Fruit fly (Drosophila melanogaster) whole organism, embryonic: Measurements from ENCODE around the gene kri.
A peak's percentile ranks its signal among the peaks of the same experiment; 100 is the strongest.

Experiments
- Atf6 ChIP-seq: fragments of 200-800 bp; sonication (Bioruptor generic); IDR thresholded peaks from 2 replicates; pipeline ENCODE4 v1.3.6; 2022; ENCODE audit warnings: missing biosample characterization, missing genetic modification characterization
- Bgb ChIP-seq: fragments of 200-800 bp; sonication (Bioruptor generic); IDR thresholded peaks from 2 replicates; pipeline ENCODE4 v1.3.6; 2022; ENCODE audit warnings: missing biosample characterization, missing genetic modification characterization; ENCODE audit not compliant: partially characterized antibody
- CG10321 ChIP-seq: fragments of 200-800 bp; sonication (Bioruptor generic); IDR thresholded peaks from 2 replicates; pipeline ENCODE4 v1.3.6; 2022; ENCODE audit warnings: missing biosample characterization, missing genetic modification characterization
- CG10654 ChIP-seq: fragments of 200-800 bp; sonication (Bioruptor generic); optimal IDR thresholded peaks from 2 replicates; lab custom pipeline; 2016; ENCODE audit warnings: missing biosample characterization, missing genetic modification characterization
- CG11093 ChIP-seq: fragments of 200-800 bp; sonication (Bioruptor generic); IDR thresholded peaks from 3 replicates; pipeline ENCODE4 v1.3.6; 2022; ENCODE audit warnings: missing biosample characterization, missing genetic modification characterization
- CG11398 ChIP-seq: fragments of 200-800 bp; sonication (Bioruptor generic); optimal IDR thresholded peaks from 2 replicates; lab custom pipeline; 2016; ENCODE audit warnings: missing biosample characterization, missing genetic modification characterization
- CG11560 ChIP-seq: fragments of 200-800 bp; sonication (Bioruptor generic); IDR thresholded peaks from 3 replicates; pipeline ENCODE4 v1.3.6; 2022; ENCODE audit warnings: missing biosample characterization, missing genetic modification characterization
- CG12104 ChIP-seq: fragments of 200-800 bp; sonication (Bioruptor generic); optimal IDR thresholded peaks from 3 replicates; lab custom pipeline; 2016; ENCODE audit warnings: missing biosample characterization, missing genetic modification characterization
- CG12391 ChIP-seq: fragments of 200-800 bp; sonication (Bioruptor generic); optimal IDR thresholded peaks from 3 replicates; lab custom pipeline; 2018; ENCODE audit warnings: missing biosample characterization, mild to moderate bottlenecking, missing genetic modification characterization, moderate library complexity
- CG12942 ChIP-seq: fragments of 200-800 bp; sonication (Bioruptor generic); optimal IDR thresholded peaks from 3 replicates; lab custom pipeline; 2016; ENCODE audit warnings: missing biosample characterization, missing genetic modification characterization
- CG2116 ChIP-seq: fragments of 200-800 bp; sonication (Bioruptor generic); optimal IDR thresholded peaks from 3 replicates; lab custom pipeline; 2018; ENCODE audit warnings: missing biosample characterization, mild to moderate bottlenecking, missing genetic modification characterization
- CG2875 ChIP-seq: fragments of 200-800 bp; sonication (Bioruptor generic); optimal IDR thresholded peaks from 2 replicates; lab custom pipeline; 2017; ENCODE audit warnings: missing biosample characterization, mild to moderate bottlenecking, missing genetic modification characterization, missing genetic modification reagents
- CG30431 ChIP-seq: fragments of 200-800 bp; sonication (Bioruptor generic); optimal IDR thresholded peaks from 2 replicates; lab custom pipeline; 2017; ENCODE audit warnings: missing biosample characterization, missing genetic modification characterization
- CG3281 ChIP-seq: fragments of 200-800 bp; sonication (Bioruptor generic); optimal IDR thresholded peaks from 3 replicates; lab custom pipeline; 2017; ENCODE audit warnings: missing biosample characterization, mild to moderate bottlenecking, missing genetic modification characterization
- CG33557 ChIP-seq: fragments of 200-800 bp; sonication (Bioruptor generic); optimal IDR thresholded peaks from 2 replicates; lab custom pipeline; 2019; ENCODE audit warnings: missing biosample characterization, mild to moderate bottlenecking, missing genetic modification characterization, moderate library complexity
- CG3407 ChIP-seq: fragments of 200-800 bp; sonication (Bioruptor generic); optimal IDR thresholded peaks from 2 replicates; lab custom pipeline; 2018; ENCODE audit warnings: missing biosample characterization, mild to moderate bottlenecking, missing genetic modification characterization
- CG6689 ChIP-seq: fragments of 200-800 bp; sonication (Bioruptor generic); IDR thresholded peaks from 2 replicates; pipeline ENCODE4 v1.3.6; 2022; ENCODE audit warnings: missing biosample characterization, missing genetic modification characterization
- CG7357 ChIP-seq: fragments of 200-800 bp; sonication (Bioruptor generic); IDR thresholded peaks from 3 replicates; pipeline ENCODE4 v1.3.6; 2022; ENCODE audit warnings: missing biosample characterization, missing genetic modification characterization
- CG7928 ChIP-seq: fragments of 200-800 bp; sonication (Bioruptor generic); optimal IDR thresholded peaks from 2 replicates; lab custom pipeline; 2017; ENCODE audit warnings: missing biosample characterization, mild to moderate bottlenecking, missing genetic modification characterization
- CG8388 ChIP-seq: fragments of 200-800 bp; sonication (Bioruptor generic); optimal IDR thresholded peaks from 2 replicates; lab custom pipeline; 2019; ENCODE audit warnings: missing biosample characterization, mild to moderate bottlenecking, missing genetic modification characterization, moderate library complexity
- CG8765 ChIP-seq: fragments of 200-800 bp; sonication (Bioruptor generic); IDR thresholded peaks from 2 replicates; pipeline ENCODE4 v1.3.6; 2022; ENCODE audit warnings: missing biosample characterization, missing genetic modification characterization
- CkIIα-i1 ChIP-seq: fragments of 200-800 bp; sonication (Bioruptor generic); IDR thresholded peaks from 2 replicates; pipeline ENCODE4 v1.3.6; 2022; ENCODE audit warnings: missing biosample characterization, missing genetic modification characterization
- Dfd ChIP-seq, 2 experiments: fragments of >200 bp; optimal IDR thresholded peaks; 2 replicates each; lab custom pipeline; 2017; ENCODE audit warnings: missing biosample characterization in 2 of 2, missing genetic modification characterization in 2 of 2
- Dip2 ChIP-seq: fragments of 200-800 bp; sonication (Bioruptor generic); IDR thresholded peaks from 2 replicates; pipeline ENCODE4 v1.3.6; 2022; ENCODE audit warnings: missing biosample characterization, missing genetic modification characterization
- Gsc ChIP-seq: fragments of 200-800 bp; sonication (Bioruptor generic); IDR thresholded peaks from 2 replicates; pipeline ENCODE4 v1.3.6; 2022; ENCODE audit warnings: missing biosample characterization, missing genetic modification characterization
- Hsf ChIP-seq: fragments of 200-800 bp; sonication (Bioruptor generic); optimal IDR thresholded peaks from 3 replicates; lab custom pipeline; 2016; ENCODE audit warnings: missing biosample characterization, missing genetic modification characterization
- Lpt ChIP-seq: fragments of >200 bp; optimal IDR thresholded peaks from 2 replicates; lab custom pipeline; 2018; ENCODE audit warnings: missing biosample characterization, missing genetic modification characterization
- MBD-R2 ChIP-seq: fragments of 200-800 bp; sonication (Bioruptor generic); IDR thresholded peaks from 2 replicates; pipeline ENCODE4 v1.3.6; 2022; ENCODE audit warnings: missing biosample characterization, missing genetic modification characterization
- Myb ChIP-seq: fragments of 200-800 bp; sonication (Bioruptor generic); optimal IDR thresholded peaks from 2 replicates; lab custom pipeline; 2016; ENCODE audit warnings: missing biosample characterization, missing genetic modification characterization
- Rfx ChIP-seq: fragments of 200-800 bp; sonication (Bioruptor generic); IDR thresholded peaks from 2 replicates; pipeline ENCODE4 v1.3.6; 2022; ENCODE audit warnings: missing biosample characterization, missing genetic modification characterization
- Sin3A ChIP-seq: fragments of >200 bp; optimal IDR thresholded peaks from 2 replicates; lab custom pipeline; 2018
- Vsx1 ChIP-seq: fragments of 200-800 bp; sonication (Bioruptor generic); optimal IDR thresholded peaks from 2 replicates; lab custom pipeline; 2017; ENCODE audit warnings: missing biosample characterization, mild to moderate bottlenecking, missing genetic modification characterization, missing genetic modification reagents
- amos ChIP-seq: fragments of 200-800 bp; sonication (Bioruptor generic); IDR thresholded peaks from 2 replicates; pipeline ENCODE4 v1.3.6; 2022; ENCODE audit warnings: missing biosample characterization, missing genetic modification characterization; ENCODE audit not compliant: partially characterized antibody
- az2 ChIP-seq: fragments of 200-800 bp; sonication (Bioruptor generic); optimal IDR thresholded peaks from 3 replicates; lab custom pipeline; 2016; ENCODE audit warnings: missing biosample characterization, missing genetic modification characterization
- bcd ChIP-seq: fragments of 200-800 bp; sonication (Bioruptor generic); optimal IDR thresholded peaks from 2 replicates; lab custom pipeline; 2017; ENCODE audit warnings: missing biosample characterization, mild to moderate bottlenecking, missing genetic modification characterization
- chif ChIP-seq, 2 experiments: fragments of 200-800 bp; sonication (Bioruptor generic); optimal IDR thresholded peaks; 3 replicates each; lab custom pipeline; 2016; ENCODE audit warnings: missing biosample characterization in 2 of 2, missing genetic modification characterization in 2 of 2
- dmrt99B ChIP-seq: fragments of 200-800 bp; sonication (Bioruptor generic); optimal IDR thresholded peaks from 2 replicates; lab custom pipeline; 2018; ENCODE audit warnings: missing biosample characterization, mild to moderate bottlenecking, missing genetic modification characterization, moderate library complexity
- fd96Cb ChIP-seq: fragments of 200-800 bp; sonication (Bioruptor generic); optimal IDR thresholded peaks from 2 replicates; lab custom pipeline; 2018; ENCODE audit warnings: missing biosample characterization, mild to moderate bottlenecking, missing genetic modification characterization, moderate library complexity
- fru ChIP-seq: fragments of >200 bp; optimal IDR thresholded peaks from 2 replicates; lab custom pipeline; 2017
- ind ChIP-seq: fragments of 200-800 bp; sonication (Bioruptor generic); optimal IDR thresholded peaks from 3 replicates; lab custom pipeline; 2016; ENCODE audit warnings: missing biosample characterization, missing genetic modification characterization
- kah ChIP-seq: fragments of 200-800 bp; sonication (Bioruptor generic); optimal IDR thresholded peaks from 2 replicates; lab custom pipeline; 2018; ENCODE audit warnings: missing biosample characterization, mild to moderate bottlenecking, missing genetic modification characterization
- knrl ChIP-seq: fragments of 200-800 bp; sonication (Bioruptor generic); IDR thresholded peaks from 3 replicates; pipeline ENCODE4 v1.3.6; 2022; ENCODE audit warnings: missing biosample characterization, missing genetic modification characterization; ENCODE audit not compliant: partially characterized antibody
- lov ChIP-seq, 2 experiments: fragments of 200-800 bp in 1 of 2; fragments of >200 bp in 1 of 2; sonication (Bioruptor generic) in 1 of 2; IDR thresholded peaks in 1 of 2; optimal IDR thresholded peaks in 1 of 2; 2 replicates in 1 of 2; 3 replicates in 1 of 2; pipeline versions ENCODE4 v1.3.6 to Lab custom; 2017 to 2022; ENCODE audit warnings: missing biosample characterization in 1 of 2, missing genetic modification characterization in 1 of 2
- mld ChIP-seq: fragments of 200-800 bp; sonication (Bioruptor generic); IDR thresholded peaks from 3 replicates; pipeline ENCODE4 v1.3.6; 2022; ENCODE audit warnings: missing biosample characterization, missing genetic modification characterization; ENCODE audit not compliant: partially characterized antibody
- psq ChIP-seq: fragments of 200-800 bp; sonication (Bioruptor generic); optimal IDR thresholded peaks from 2 replicates; lab custom pipeline; 2017; ENCODE audit warnings: missing biosample characterization, missing genetic modification characterization
- ro ChIP-seq: fragments of 200-800 bp; sonication (Bioruptor generic); IDR thresholded peaks from 2 replicates; pipeline ENCODE4 v1.3.6; 2022; ENCODE audit warnings: missing biosample characterization, missing genetic modification characterization
- stwl ChIP-seq: fragments of 200-800 bp; sonication (Bioruptor generic); optimal IDR thresholded peaks from 3 replicates; lab custom pipeline; 2018; ENCODE audit warnings: missing biosample characterization, mild to moderate bottlenecking, missing genetic modification characterization, moderate library complexity
- trem ChIP-seq: fragments of 200-800 bp; optimal IDR thresholded peaks from 3 replicates; lab custom pipeline; 2019; ENCODE audit warnings: missing biosample characterization, mild to moderate bottlenecking, missing genetic modification characterization, moderate library complexity
- vnd ChIP-seq: fragments of 200-800 bp; sonication (Bioruptor generic); IDR thresholded peaks from 3 replicates; pipeline ENCODE4 v1.3.6; 2022; ENCODE audit warnings: missing biosample characterization, missing genetic modification characterization; ENCODE audit not compliant: partially characterized antibody
- zen ChIP-seq: fragments of 200-800 bp; sonication (Bioruptor generic); optimal IDR thresholded peaks from 3 replicates; lab custom pipeline; 2018; ENCODE audit warnings: missing biosample characterization, mild to moderate bottlenecking, missing genetic modification characterization, moderate library complexity

The kri gene

DNA sequence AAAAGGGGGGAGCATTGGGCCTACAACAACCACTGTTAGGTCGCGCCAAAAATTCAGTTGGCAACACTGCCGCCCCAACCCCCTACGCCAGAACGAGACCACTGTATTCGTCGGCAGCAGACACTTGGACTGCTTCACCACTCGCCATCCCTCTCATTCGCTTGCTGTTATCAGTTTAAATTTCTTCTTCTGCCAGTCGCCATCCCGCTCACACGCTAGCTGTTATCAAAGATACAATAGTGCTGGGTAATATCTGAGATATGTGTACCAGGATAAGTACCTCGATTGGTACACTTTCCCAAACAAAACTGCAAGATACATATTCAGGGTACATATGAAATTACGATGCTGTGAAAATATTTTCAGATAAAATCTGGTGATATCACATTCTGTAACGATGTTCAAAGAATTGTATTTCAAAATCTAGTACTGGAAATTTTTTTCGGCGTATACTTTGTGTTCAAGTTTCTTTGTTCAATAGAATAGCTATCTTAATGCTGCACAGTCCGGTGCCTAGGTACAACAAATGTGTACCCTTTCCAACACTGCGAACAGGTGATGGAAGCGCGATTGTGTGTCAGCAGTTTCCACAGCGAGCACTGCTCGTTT, 39.9 kb upstream of the kri start (continued):
- TF ChIP-seq ro (GFP tag; lab: Robert Waterston, UW) (no peak), Dip2 (GFP tag; lab: Robert Waterston, UW) (no peak), CG7928 (GFP tag; lab: Kevin White, UChicago) (peak; percentile 59), Dfd (GFP tag; optimal IDR thresholded peaks at IDR 0.05; lab: Kevin White, UChicago) (no peak), fru (lab: Kevin White, UChicago) (no peak), zen (tag; lab: Kevin White, UChicago) (peak; percentile 68), CG11093 (peak; percentile 58; the same call in 2 of the 3 replicates), CG12942 (GFP tag; lab: Kevin White, UChicago) (peak; percentile 59), Lpt (GFP tag; lab: Kevin White, UChicago) (no peak), CG33557 (GFP tag; lab: Kevin White, UChicago) (peak; percentile 86), CG3407 (GFP tag; lab: Kevin White, UChicago) (peak; percentile 78), bcd (GFP tag; lab: Kevin White, UChicago) (no peak), CG11398 (GFP tag; lab: Kevin White, UChicago) (peak; percentile 62), CkIIα-i1 (GFP tag; lab: Robert Waterston, UW) (no peak), CG8388 (GFP tag; lab: Kevin White, UChicago) (peak; percentile 72), vnd (GFP tag; lab: Robert Waterston, UW) (no peak), Sin3A (lab: Kevin White, UChicago) (no peak), Myb (peak; percentile 76), az2 (peak; percentile 84), CG8765 (GFP tag; lab: Robert Waterston, UW) (no peak), CG30431 (GFP tag; lab: Kevin White, UChicago) (peak; percentile 58), mld (no peak), MBD-R2 (GFP tag; lab: Robert Waterston, UW) (peak; percentile 44; the same call in 1 of the 2 replicates), CG2875 (peak; percentile 45), amos (GFP tag; lab: Robert Waterston, UW) (peak; percentile 44; the same call in 1 of the 2 replicates), CG2116 (GFP tag; lab: Kevin White, UChicago) (peak; percentile 48), lov (optimal IDR thresholded peaks at IDR 0.05; lab: Kevin White, UChicago) (no peak), lov (GFP tag; IDR thresholded peaks at IDR 0.05; lab: Robert Waterston, UW) (peak; percentile 49; the same call in 1 of the 3 replicates), knrl (GFP tag; lab: Robert Waterston, UW) (peak; percentile 40; the same call in 1 of the 3 replicates), Vsx1 (GFP tag; lab: Kevin White, UChicago) (no peak), CG6689 (GFP tag; lab: Robert Waterston, UW) (peak; percentile 62), ind (GFP tag; lab: Kevin White, UChicago) (peak; percentile 87), CG12104 (GFP tag; lab: Kevin White, UChicago) (peak; percentile 84), psq (no peak), Bgb (GFP tag; lab: Robert Waterston, UW) (peak; percentile 67), CG7357 (peak; percentile 33; the same call in 1 of the 3 replicates), CG11560 (tag; lab: Robert Waterston, UW) (peak; percentile 48; the same call in 1 of the 3 replicates), dmrt99B (no peak), Rfx (GFP tag; lab: Robert Waterston, UW) (peak; percentile 69), chif (GFP tag; optimal IDR thresholded peaks at IDR 0.05; lab: Kevin White, UChicago) (peak; percentile 72 to 81), CG3281 (GFP tag; lab: Kevin White, UChicago) (peak; percentile 91), trem (tag; lab: Kevin White, UChicago) (peak; percentile 64), CG12391 (peak; percentile 89), CG10654 (peak; percentile 76), fd96Cb (tag; lab: Kevin White, UChicago) (peak; percentile 81), Hsf (peak; percentile 85), kah (GFP tag; lab: Kevin White, UChicago) (peak; percentile 51), Gsc (GFP tag; lab: Robert Waterston, UW) (no peak), stwl (tag; lab: Kevin White, UChicago) (peak; percentile 73), Atf6 (GFP tag; lab: Robert Waterston, UW) (peak; percentile 82), CG10321 (GFP tag; lab: Robert Waterston, UW) (peak; percentile 100)
